Worm (Caenorhabditis elegans) whole organism, midembryonic: Measurements from ENCODE around the gene C37C3.12.

Experiments used
- T22C8.4 ChIP-seq: fragments of 200-800 bp; sonication (Bioruptor generic); IDR thresholded peaks from 2 replicates; pipeline ENCODE4 v1.3.6; 2022; ENCODE audit warnings: missing genetic modification characterization, missing compliant biosample characterization
- cog-1 ChIP-seq: sonication (generic microtip); optimal IDR thresholded peaks from 2 replicates; lab custom pipeline; 2016; ENCODE audit warnings: missing genetic modification characterization, missing compliant biosample characterization
- flt-1 ChIP-seq: fragments of 200-800 bp; sonication (Bioruptor generic); IDR thresholded peaks from 2 replicates; pipeline ENCODE4 v1.3.6; 2022; ENCODE audit warnings: missing genetic modification characterization, missing compliant biosample characterization
- klf-2 ChIP-seq: fragments of 200-800 bp; sonication (Bioruptor generic); conservative IDR thresholded peaks from 2 replicates; pipeline ENCODE4 v1.3.6; 2022; ENCODE audit warnings: missing genetic modification reagents, missing genetic modification characterization, missing compliant biosample characterization
- med-1 ChIP-seq: sonication (generic microtip); optimal IDR thresholded peaks from 2 replicates; lab custom pipeline; 2017; ENCODE audit warnings: missing genetic modification characterization, mild to moderate bottlenecking, missing compliant biosample characterization, antibody characterized with exemption, missing genetic modification reagents; ENCODE audit not compliant: insufficient read depth
- ref-1 ChIP-seq: fragments of 200-800 bp; sonication (Bioruptor generic); conservative IDR thresholded peaks from 2 replicates; pipeline ENCODE4 v1.3.6; 2022; ENCODE audit warnings: missing genetic modification reagents, missing genetic modification characterization, missing compliant biosample characterization
- tab-1 ChIP-seq: fragments of 200-800 bp; sonication (Bioruptor generic); IDR thresholded peaks from 2 replicates; pipeline ENCODE4 v1.3.6; 2022; ENCODE audit warnings: missing genetic modification characterization, missing compliant biosample characterization
- ztf-23 ChIP-seq: fragments of 200-800 bp; sonication (Bioruptor generic); IDR thresholded peaks from 2 replicates; pipeline ENCODE4 v1.3.6; 2022; ENCODE audit warnings: missing genetic modification reagents, missing genetic modification characterization, missing compliant biosample characterization
- ztf-29 ChIP-seq: fragments of 200-800 bp; sonication (Bioruptor generic); IDR thresholded peaks from 2 replicates; pipeline ENCODE4 v1.3.6; 2022; ENCODE audit warnings: missing genetic modification reagents, missing genetic modification characterization, missing compliant biosample characterization

ce11 chrV:7825836-7826235 lies 13.5 kb downstream of the C37C3.12 start:
- TF ChIP-seq ref-1 (GFP tag; lab: Robert Waterston, UW) (no peak), T22C8.4 (GFP tag; lab: Robert Waterston, UW) (no peak), med-1 (GFP tag; lab: Kevin White, UChicago) (no peak), tab-1 (GFP tag; lab: Robert Waterston, UW) (no peak), flt-1 (GFP tag; lab: Robert Waterston, UW) (no peak), cog-1 (tag; lab: Kevin White, UChicago) (no peak), klf-2 (no peak), ztf-23 (no peak), ztf-29 (GFP tag; lab: Robert Waterston, UW) (no peak)
